Worm (Caenorhabditis elegans) whole organism, mixed stage, embryonic: ENCODE measurements around the gene F54D12.8.

Source experiments
- ceh-39 ChIP-seq: fragments of 150-350 bp; optimal IDR thresholded peaks from 2 replicates; lab custom pipeline; 2014; ENCODE audit warnings: missing biosample characterization, missing genetic modification characterization
- elt-3 ChIP-seq: fragments of 150-350 bp; optimal IDR thresholded peaks from 2 replicates; lab custom pipeline; 2014; ENCODE audit warnings: missing biosample characterization, missing genetic modification characterization
- nhr-28 ChIP-seq: fragments of 150-350 bp; optimal IDR thresholded peaks from 2 replicates; lab custom pipeline; 2014; ENCODE audit warnings: missing biosample characterization, missing genetic modification characterization
- pha-4 ChIP-seq: fragments of 150-350 bp; optimal IDR thresholded peaks from 2 replicates; lab custom pipeline; 2018; ENCODE audit warnings: missing biosample characterization, missing genetic modification reagents, missing genetic modification characterization
- snpc-4 ChIP-seq: fragments of 150-350 bp; optimal IDR thresholded peaks from 2 replicates; lab custom pipeline; 2014; ENCODE audit warnings: missing biosample characterization, missing genetic modification characterization
- unc-39 ChIP-seq: fragments of 150-350 bp; optimal IDR thresholded peaks from 2 replicates; lab custom pipeline; 2014; ENCODE audit warnings: missing biosample characterization, missing genetic modification characterization

DNA sequence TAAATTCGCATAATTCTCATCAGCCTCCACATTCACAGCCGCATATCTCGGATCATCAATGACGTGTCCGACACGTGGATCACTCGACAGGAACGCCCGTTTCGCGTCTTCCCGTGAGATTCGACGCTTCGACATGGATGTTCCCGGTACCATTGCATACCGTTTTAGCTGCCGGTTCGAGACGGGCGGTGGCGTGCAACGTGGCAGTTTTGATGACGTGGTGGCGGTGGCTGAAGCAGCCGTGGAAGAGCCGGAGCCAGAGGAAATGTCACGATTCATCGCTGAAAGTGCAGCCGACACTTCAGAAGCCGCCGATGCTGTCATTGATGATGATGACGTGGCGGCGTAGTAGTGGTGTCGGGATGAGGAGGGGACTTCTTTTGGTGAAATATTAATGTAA, 26.3 kb downstream of the F54D12.8 start:
- TF ChIP-seq pha-4 (tag; lab: Kevin White, UChicago) (no peak), ceh-39 (tag; lab: Kevin White, UChicago) (no peak), elt-3 (tag; lab: Kevin White, UChicago) (no peak), nhr-28 (tag; lab: Kevin White, UChicago) (no peak), snpc-4 (tag; lab: Kevin White, UChicago) (no peak), unc-39 (tag; lab: Kevin White, UChicago) (no peak)
